Worm (Caenorhabditis elegans) whole organism, midembryonic: Measurements from ENCODE around the gene Y59E9AL.36.
"Not testable (repeated sequence)": the region's sequence is repeated elsewhere in the genome, so short reads cannot be mapped to it uniquely, and the experiment has no call there.

ENCODE experiments used
- T22C8.4 ChIP-seq: fragments of 200-800 bp; sonication (Bioruptor generic); IDR thresholded peaks from 2 replicates; pipeline ENCODE4 v1.3.6; 2022; ENCODE audit warnings: missing genetic modification characterization, missing compliant biosample characterization
- cog-1 ChIP-seq: sonication (generic microtip); optimal IDR thresholded peaks from 2 replicates; lab custom pipeline; 2016; ENCODE audit warnings: missing genetic modification characterization, missing compliant biosample characterization
- flt-1 ChIP-seq: fragments of 200-800 bp; sonication (Bioruptor generic); IDR thresholded peaks from 2 replicates; pipeline ENCODE4 v1.3.6; 2022; ENCODE audit warnings: missing genetic modification characterization, missing compliant biosample characterization
- klf-2 ChIP-seq: fragments of 200-800 bp; sonication (Bioruptor generic); conservative IDR thresholded peaks from 2 replicates; pipeline ENCODE4 v1.3.6; 2022; ENCODE audit warnings: missing genetic modification reagents, missing genetic modification characterization, missing compliant biosample characterization
- med-1 ChIP-seq: sonication (generic microtip); optimal IDR thresholded peaks from 2 replicates; lab custom pipeline; 2017; ENCODE audit warnings: missing genetic modification characterization, mild to moderate bottlenecking, missing compliant biosample characterization, antibody characterized with exemption, missing genetic modification reagents; ENCODE audit not compliant: insufficient read depth
- ref-1 ChIP-seq: fragments of 200-800 bp; sonication (Bioruptor generic); conservative IDR thresholded peaks from 2 replicates; pipeline ENCODE4 v1.3.6; 2022; ENCODE audit warnings: missing genetic modification reagents, missing genetic modification characterization, missing compliant biosample characterization
- tab-1 ChIP-seq: fragments of 200-800 bp; sonication (Bioruptor generic); IDR thresholded peaks from 2 replicates; pipeline ENCODE4 v1.3.6; 2022; ENCODE audit warnings: missing genetic modification characterization, missing compliant biosample characterization
- ztf-23 ChIP-seq: fragments of 200-800 bp; sonication (Bioruptor generic); IDR thresholded peaks from 2 replicates; pipeline ENCODE4 v1.3.6; 2022; ENCODE audit warnings: missing genetic modification reagents, missing genetic modification characterization, missing compliant biosample characterization
- ztf-29 ChIP-seq: fragments of 200-800 bp; sonication (Bioruptor generic); IDR thresholded peaks from 2 replicates; pipeline ENCODE4 v1.3.6; 2022; ENCODE audit warnings: missing genetic modification reagents, missing genetic modification characterization, missing compliant biosample characterization

Y59E9AL.36 gene

DNA sequence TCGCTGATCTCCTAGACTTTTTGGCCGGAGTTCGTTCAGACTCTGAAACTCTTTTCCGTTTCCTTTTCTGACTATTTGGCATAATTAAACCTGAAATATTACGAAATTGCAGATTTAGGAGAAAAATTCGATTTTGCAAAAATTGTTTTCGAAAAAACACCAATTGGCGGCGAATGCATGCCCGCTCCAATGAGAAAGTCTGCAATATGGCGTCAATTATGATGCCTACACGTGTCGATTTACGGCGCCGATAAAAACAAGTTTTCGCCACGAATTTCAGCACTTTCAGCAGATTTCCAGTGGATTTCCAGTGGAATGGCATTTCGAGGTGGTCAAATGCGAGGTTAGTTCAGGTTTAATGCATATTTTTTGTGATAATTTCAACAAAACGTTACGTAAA lies at the start of gene Y59E9AL.36, which contains the start of gene nbet-1:
Gene Y59E9AL.36, minus strand, starts transcription at position 92 of the 400 bp plus-strand sequence.
Gene nbet-1, plus strand, starts transcription at position 112 of the 400 bp plus-strand sequence.
- no peak for TF ChIP-seq tab-1
- no peak for TF ChIP-seq ztf-23
- peak; percentile 39 for TF ChIP-seq cog-1 (tag; lab: Kevin White, UChicago)
- TF ChIP-seq med-1, result no peak
- TF ChIP-seq ref-1 (GFP tag; lab: Robert Waterston, UW), result no peak
- no peak for TF ChIP-seq flt-1

DNA sequence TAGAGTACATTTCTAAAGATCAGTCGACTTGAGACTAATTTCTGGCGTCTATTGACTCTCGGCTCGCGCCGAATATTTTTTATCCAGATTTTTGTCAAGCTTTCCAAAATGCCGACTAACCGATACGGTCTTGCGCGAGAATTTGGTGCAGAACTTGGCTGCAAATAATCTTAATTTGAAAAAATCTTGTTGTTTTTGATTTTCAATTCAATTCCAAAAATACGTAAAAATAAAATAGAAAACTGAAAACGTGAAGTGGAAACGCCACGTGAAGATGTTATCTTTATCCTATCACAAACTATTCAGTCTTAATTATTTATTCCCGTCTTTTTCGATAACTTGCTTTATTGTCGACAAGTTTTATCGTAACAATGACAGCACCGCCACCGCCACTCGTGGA lies 49.1 kb upstream of the Y59E9AL.36 start, which contains the start of gene ttbk-2.1:
Gene ttbk-2.1, plus strand, starts transcription at position 301 of the 400 bp plus-strand sequence.
- TF ChIP-seq ref-1 (GFP tag; lab: Robert Waterston, UW); T22C8.4 (GFP tag; lab: Robert Waterston, UW); flt-1: not testable (repeated sequence)

DNA sequence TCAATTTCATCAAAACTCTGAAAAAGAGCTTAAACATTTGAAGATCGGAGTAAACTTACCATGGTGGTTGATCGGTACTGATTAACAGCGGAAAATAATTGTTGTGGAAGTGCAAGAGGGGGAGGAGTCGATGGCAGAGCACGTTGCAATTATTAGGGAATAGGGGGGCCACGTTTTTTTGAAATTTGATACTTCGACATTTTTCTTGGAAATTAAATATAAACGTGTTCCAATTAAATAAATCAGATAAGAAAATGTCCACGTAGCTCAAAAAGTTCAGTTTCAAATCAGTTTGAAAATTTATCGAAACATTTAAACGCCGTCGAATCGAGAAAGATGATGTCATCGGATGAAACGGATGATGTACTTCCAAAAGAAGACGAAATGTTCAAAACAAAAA lies 47.5 kb upstream of the Y59E9AL.36 start, which contains the start of gene F36H12.9:
Gene F36H12.9, plus strand, starts transcription at position 301 of the 400 bp plus-strand sequence.
- TF ChIP-seq T22C8.4, ztf-29, ref-1 (GFP tag; lab: Robert Waterston, UW): not testable (repeated sequence)

DNA sequence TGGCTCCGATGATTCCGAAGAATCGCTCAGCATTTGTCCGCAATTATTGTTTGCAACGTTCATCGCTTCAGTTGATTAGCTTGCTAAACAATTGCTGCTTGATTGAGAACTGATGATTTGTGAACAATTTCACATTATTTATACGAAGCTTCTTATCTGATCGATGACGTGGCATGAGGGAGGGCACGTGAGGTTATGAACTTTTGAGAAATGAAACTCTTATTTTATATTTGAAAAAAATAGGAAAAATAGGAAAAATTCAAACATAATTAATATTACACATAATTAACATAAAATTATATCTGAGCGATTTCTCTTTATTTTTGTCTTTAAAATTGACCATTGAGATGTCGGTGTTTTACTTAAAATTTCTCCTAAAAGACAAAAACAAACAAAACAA lies 45.4 kb upstream of the Y59E9AL.36 start, which contains the start of gene F36H12.10:
Gene F36H12.10, minus strand, starts transcription at position 101 of the 400 bp plus-strand sequence.
- not testable (repeated sequence) for TF ChIP-seq med-1; ztf-29 (GFP tag; lab: Robert Waterston, UW); ztf-23

DNA sequence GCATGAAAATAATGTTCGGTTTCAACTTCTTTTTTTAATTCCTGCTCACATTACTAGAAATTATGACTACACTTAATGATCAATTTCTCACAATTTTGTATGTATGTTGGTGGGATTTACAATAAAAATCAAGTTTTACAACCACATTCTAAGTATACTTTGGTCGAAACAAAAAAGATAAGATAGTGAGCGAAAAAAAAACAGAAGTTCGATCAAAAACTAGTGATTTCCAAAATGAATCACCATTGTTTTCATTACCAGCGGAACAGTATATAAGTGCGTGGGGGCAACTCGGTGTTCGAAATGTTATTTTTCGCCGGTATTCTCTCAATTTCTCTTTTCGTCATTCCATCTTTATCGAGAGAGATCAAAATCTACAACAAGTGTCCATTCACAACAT lies 21.2 kb upstream of the Y59E9AL.36 start, which contains the start of gene thn-5:
Gene thn-5, plus strand, starts transcription at position 301 of the 400 bp plus-strand sequence.
- TF ChIP-seq T22C8.4 (GFP tag; lab: Robert Waterston, UW), result no peak
- no peak for TF ChIP-seq flt-1
- no peak for TF ChIP-seq ref-1 (GFP tag; lab: Robert Waterston, UW)
- TF ChIP-seq tab-1, result no peak
- TF ChIP-seq ztf-29 (GFP tag; lab: Robert Waterston, UW), result no peak
- no peak for TF ChIP-seq klf-2 (GFP tag; lab: Robert Waterston, UW)
- TF ChIP-seq cog-1 (tag; lab: Kevin White, UChicago), result no peak
- no peak for TF ChIP-seq ztf-23

DNA sequence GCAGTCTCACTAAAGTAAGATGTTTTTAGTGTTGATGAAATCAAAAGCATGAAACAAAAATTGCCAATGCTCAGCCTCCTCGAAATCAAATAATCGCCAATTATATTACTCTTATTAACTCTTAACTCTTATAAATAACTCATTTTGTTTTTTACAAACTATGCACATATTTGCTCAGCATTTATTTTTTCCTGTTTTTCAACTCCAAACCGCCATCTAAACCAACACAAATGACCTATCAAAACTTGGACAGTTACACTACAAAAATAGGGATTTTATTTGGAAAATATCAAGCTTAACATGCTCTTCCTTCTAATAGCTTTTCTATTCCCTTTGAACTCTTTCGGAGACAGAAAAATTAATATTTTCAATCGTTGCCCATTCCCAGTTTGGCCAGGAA lies 19.3 kb upstream of the Y59E9AL.36 start, which contains the start of gene thn-6:
Gene thn-6, plus strand, starts transcription at position 301 of the 400 bp plus-strand sequence.
- TF ChIP-seq T22C8.4 (GFP tag; lab: Robert Waterston, UW), result no peak
- no peak for TF ChIP-seq tab-1
- TF ChIP-seq klf-2 (GFP tag; lab: Robert Waterston, UW), result no peak
- no peak for TF ChIP-seq ztf-29 (GFP tag; lab: Robert Waterston, UW)
- TF ChIP-seq ref-1 (GFP tag; lab: Robert Waterston, UW), result no peak
- no peak for TF ChIP-seq cog-1 (tag; lab: Kevin White, UChicago)
- TF ChIP-seq ztf-23, result no peak
- no peak for TF ChIP-seq flt-1
- no peak for TF ChIP-seq med-1

DNA sequence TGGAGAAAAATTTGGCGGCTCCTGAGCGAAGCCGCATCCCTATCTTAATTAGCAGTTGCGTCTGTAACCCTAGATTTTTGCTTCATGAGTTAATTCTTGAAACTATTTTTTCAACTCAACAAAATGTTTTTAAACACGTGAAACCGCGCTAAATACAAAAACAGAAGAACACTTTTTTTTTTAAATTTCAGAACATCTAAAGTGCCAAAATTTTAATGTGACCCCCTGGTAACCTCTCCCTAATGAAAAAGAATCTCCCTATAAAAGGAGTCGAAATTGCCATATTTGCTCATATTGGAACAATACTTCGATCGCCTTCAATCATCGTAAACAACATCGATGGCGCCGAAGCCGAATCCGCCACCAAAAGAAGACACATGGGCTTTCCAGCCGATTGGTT lies 17.3 kb upstream of the Y59E9AL.36 start, which contains the start of gene nsph-4.1:
Gene nsph-4.1, plus strand, starts transcription at position 301 of the 400 bp plus-strand sequence.
- TF ChIP-seq cog-1 (tag; lab: Kevin White, UChicago); med-1; klf-2 (GFP tag; lab: Robert Waterston, UW): not testable (repeated sequence)

DNA sequence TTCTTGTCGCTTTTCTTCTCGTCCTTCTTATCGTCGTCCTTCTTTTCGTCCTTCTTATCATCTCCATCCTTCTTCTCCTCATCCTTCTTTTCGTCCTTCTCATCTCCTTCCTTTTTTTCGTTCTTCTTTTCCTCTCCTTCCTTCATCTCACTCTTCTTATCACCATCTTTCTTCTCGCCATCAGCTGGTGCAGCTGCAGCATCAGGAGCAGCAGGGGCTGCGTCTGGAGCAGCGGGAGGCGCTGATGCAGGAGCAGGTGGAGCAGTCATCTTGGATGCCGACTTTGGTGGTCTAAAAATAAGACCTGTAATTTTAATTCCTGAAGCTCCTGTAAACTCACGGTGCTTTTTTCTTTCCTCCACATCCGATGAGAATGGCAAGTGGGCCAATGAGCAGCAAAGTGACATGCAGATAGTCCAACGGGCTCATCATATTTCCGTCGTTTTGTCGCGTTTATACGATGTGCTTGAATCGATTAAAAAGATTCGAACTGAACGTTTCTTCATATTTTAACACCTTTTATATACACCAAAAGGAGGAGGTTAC lies 16.1 kb upstream of the Y59E9AL.36 start, which contains the start of gene cylc-1:
Gene cylc-1, minus strand, starts transcription at position 496 of the 546 bp plus-strand sequence.
- TF ChIP-seq ztf-23; T22C8.4 (GFP tag; lab: Robert Waterston, UW); cog-1 (tag; lab: Kevin White, UChicago): not testable (repeated sequence)

DNA sequence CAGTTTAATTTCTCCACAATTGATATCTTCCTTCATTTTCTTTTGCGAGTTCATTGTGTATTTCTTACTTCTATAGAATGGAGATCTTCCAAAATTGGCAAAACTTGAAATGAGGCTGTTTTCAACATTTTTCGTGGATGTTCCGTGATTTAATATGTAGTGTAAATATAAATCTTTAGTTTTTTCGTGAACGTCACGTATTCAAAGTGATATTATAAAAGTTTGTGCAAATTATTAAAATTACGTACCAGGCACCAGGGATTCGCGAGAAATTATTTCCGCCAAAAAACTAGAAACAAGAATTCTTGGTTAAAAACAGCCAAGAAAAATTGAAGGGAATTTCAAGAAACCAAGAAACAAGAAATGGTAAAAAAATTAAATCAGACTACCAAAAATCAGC lies 15.0 kb upstream of the Y59E9AL.36 start, which contains the start of gene Y59E9AL.8:
Gene Y59E9AL.8, minus strand, starts transcription at position 101 of the 400 bp plus-strand sequence.
- TF ChIP-seq med-1, result no peak
- TF ChIP-seq tab-1, result no peak
- TF ChIP-seq ztf-23, result no peak
- TF ChIP-seq ztf-29 (GFP tag; lab: Robert Waterston, UW), result no peak
- TF ChIP-seq ref-1 (GFP tag; lab: Robert Waterston, UW), result no peak
- TF ChIP-seq T22C8.4 (GFP tag; lab: Robert Waterston, UW), result no peak
- no peak for TF ChIP-seq cog-1 (tag; lab: Kevin White, UChicago)
- no peak for TF ChIP-seq klf-2 (GFP tag; lab: Robert Waterston, UW)
- no peak for TF ChIP-seq flt-1

DNA sequence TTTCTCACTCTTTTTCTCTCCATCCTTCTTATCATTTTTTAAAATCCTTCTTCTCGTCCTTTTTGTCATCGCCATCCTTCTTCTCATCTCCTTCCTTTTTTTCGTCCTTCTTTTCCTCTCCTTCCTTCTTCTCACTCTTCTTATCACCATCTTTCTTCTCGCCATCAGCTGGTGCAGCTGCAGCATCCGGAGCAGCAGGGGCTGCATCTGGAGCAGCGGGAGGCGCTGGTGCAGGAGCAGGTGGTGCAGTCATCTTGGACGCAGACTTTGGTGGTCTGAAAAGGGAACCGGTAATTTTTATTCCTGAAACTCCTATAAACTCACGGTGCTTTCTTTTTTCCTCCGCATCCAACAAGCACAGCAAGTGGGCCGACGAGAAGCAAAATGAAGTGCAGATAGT lies 12.4 kb upstream of the Y59E9AL.36 start:
- TF ChIP-seq klf-2 (GFP tag; lab: Robert Waterston, UW) (no peak), ztf-23 (no peak), ztf-29 (GFP tag; lab: Robert Waterston, UW) (no peak), cog-1 (tag; lab: Kevin White, UChicago) (no peak), med-1 (no peak), T22C8.4 (GFP tag; lab: Robert Waterston, UW) (no peak)

DNA sequence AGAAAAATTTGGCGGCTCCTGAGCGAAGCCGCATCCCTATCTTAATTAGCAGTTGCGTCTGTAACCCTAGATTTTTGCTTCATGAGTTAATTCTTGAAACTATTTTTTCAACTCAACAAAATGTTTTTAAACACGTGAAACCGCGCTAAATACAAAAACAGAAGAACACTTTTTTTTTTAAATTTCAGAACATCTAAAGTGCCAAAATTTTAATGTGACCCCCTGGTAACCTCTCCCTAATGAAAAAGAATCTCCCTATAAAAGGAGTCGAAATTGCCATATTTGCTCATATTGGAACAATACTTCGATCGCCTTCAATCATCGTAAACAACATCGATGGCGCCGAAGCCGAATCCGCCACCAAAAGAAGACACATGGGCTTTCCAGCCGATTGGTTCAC lies 9.2 kb upstream of the Y59E9AL.36 start, which contains the start of gene nsph-4.2:
Gene nsph-4.2, plus strand, starts transcription at position 301 of the 400 bp plus-strand sequence.
- TF ChIP-seq klf-2 (GFP tag; lab: Robert Waterston, UW); tab-1; ztf-23: not testable (repeated sequence)
